Fruit fly (Drosophila melanogaster) whole organism, embryonic: ENCODE data around the gene Sec15.

Source experiments
- Bgb ChIP-seq: fragments of 200-800 bp; sonication (Bioruptor generic); IDR thresholded peaks from 2 replicates; pipeline ENCODE4 v1.3.6; 2022; ENCODE audit warnings: missing biosample characterization, missing genetic modification characterization; ENCODE audit not compliant: partially characterized antibody
- Blimp-1 ChIP-seq: fragments of 200-800 bp; sonication (Bioruptor generic); optimal IDR thresholded peaks from 3 replicates; lab custom pipeline; 2018; ENCODE audit warnings: missing biosample characterization, missing genetic modification characterization, mild to moderate bottlenecking, moderate library complexity, missing genetic modification reagents
- CG10209 ChIP-seq: fragments of 200-800 bp; sonication (Bioruptor generic); optimal IDR thresholded peaks from 3 replicates; lab custom pipeline; 2017; ENCODE audit warnings: missing biosample characterization, mild to moderate bottlenecking, missing genetic modification characterization, missing genetic modification reagents
- CG10274 ChIP-seq: fragments of 200-800 bp; sonication (Bioruptor generic); optimal IDR thresholded peaks from 3 replicates; lab custom pipeline; 2017; ENCODE audit warnings: missing biosample characterization, mild to moderate bottlenecking, missing genetic modification characterization
- CG10321 ChIP-seq: fragments of 200-800 bp; sonication (Bioruptor generic); IDR thresholded peaks from 2 replicates; pipeline ENCODE4 v1.3.6; 2022; ENCODE audit warnings: missing biosample characterization, missing genetic modification characterization
- CG10431 ChIP-seq: fragments of 200-800 bp; sonication (Bioruptor generic); optimal IDR thresholded peaks from 3 replicates; lab custom pipeline; 2018; ENCODE audit warnings: missing biosample characterization, mild to moderate bottlenecking, missing genetic modification characterization
- CG10565 ChIP-seq: fragments of 200-800 bp; sonication (Bioruptor generic); optimal IDR thresholded peaks from 3 replicates; lab custom pipeline; 2016; ENCODE audit warnings: missing biosample characterization, mild to moderate bottlenecking, missing genetic modification characterization
- CG11696 ChIP-seq: fragments of 200-800 bp; sonication (Bioruptor generic); IDR thresholded peaks from 2 replicates; pipeline ENCODE4 v1.3.6; 2022; ENCODE audit warnings: missing biosample characterization, missing genetic modification characterization
- CG12942 ChIP-seq: fragments of 200-800 bp; sonication (Bioruptor generic); optimal IDR thresholded peaks from 3 replicates; lab custom pipeline; 2016; ENCODE audit warnings: missing biosample characterization, missing genetic modification characterization
- CG13287 ChIP-seq: fragments of 200-800 bp; sonication (Bioruptor generic); IDR thresholded peaks from 2 replicates; pipeline ENCODE4 v1.3.6; 2022; ENCODE audit warnings: missing biosample characterization, missing genetic modification characterization; ENCODE audit not compliant: partially characterized antibody
- CG13775 ChIP-seq: fragments of 200-800 bp; sonication (Bioruptor generic); optimal IDR thresholded peaks from 3 replicates; lab custom pipeline; 2017; ENCODE audit warnings: missing biosample characterization, mild to moderate bottlenecking, missing genetic modification characterization
- CG14050 ChIP-seq: fragments of 200-800 bp; sonication (Bioruptor generic); IDR thresholded peaks from 3 replicates; pipeline ENCODE4 v1.3.6; 2022; ENCODE audit warnings: missing biosample characterization, missing genetic modification characterization
- CG17361 ChIP-seq: fragments of 200-800 bp; sonication (Bioruptor generic); IDR thresholded peaks from 3 replicates; pipeline ENCODE4 v1.3.6; 2022; ENCODE audit warnings: missing biosample characterization, missing genetic modification characterization
- CG17829 ChIP-seq: fragments of 200-800 bp; optimal IDR thresholded peaks from 2 replicates; lab custom pipeline; 2019; ENCODE audit warnings: missing biosample characterization, mild to moderate bottlenecking, missing genetic modification characterization, moderate library complexity
- CG32532 ChIP-seq: fragments of 200-800 bp; sonication (Bioruptor generic); IDR thresholded peaks from 2 replicates; pipeline ENCODE4 v1.3.6; 2022; ENCODE audit warnings: missing biosample characterization, missing genetic modification characterization
- CG34376 ChIP-seq: fragments of 200-800 bp; sonication (Bioruptor generic); optimal IDR thresholded peaks from 2 replicates; lab custom pipeline; 2018; ENCODE audit warnings: missing biosample characterization, mild to moderate bottlenecking, missing genetic modification characterization
- CG6175 ChIP-seq: fragments of 200-800 bp; sonication (Bioruptor generic); IDR thresholded peaks from 3 replicates; pipeline ENCODE4 v1.3.6; 2022; ENCODE audit warnings: missing biosample characterization, missing genetic modification characterization
- CG6765 ChIP-seq: fragments of 200-800 bp; sonication (Bioruptor generic); optimal IDR thresholded peaks from 3 replicates; lab custom pipeline; 2017; ENCODE audit warnings: missing biosample characterization, mild to moderate bottlenecking, missing genetic modification characterization
- CG6791 ChIP-seq: fragments of 200-800 bp; sonication (Bioruptor generic); IDR thresholded peaks from 3 replicates; pipeline ENCODE4 v1.3.6; 2022; ENCODE audit warnings: missing biosample characterization, missing genetic modification characterization; ENCODE audit not compliant: partially characterized antibody
- CG6854 ChIP-seq: fragments of 200-800 bp; sonication (Bioruptor generic); optimal IDR thresholded peaks from 3 replicates; lab custom pipeline; 2017; ENCODE audit warnings: missing biosample characterization, mild to moderate bottlenecking, missing genetic modification characterization
- CG7839 ChIP-seq: fragments of 200-800 bp; sonication (Bioruptor generic); optimal IDR thresholded peaks from 3 replicates; lab custom pipeline; 2018; ENCODE audit warnings: missing biosample characterization, mild to moderate bottlenecking, missing genetic modification characterization, moderate library complexity
- CG8765 ChIP-seq: fragments of 200-800 bp; sonication (Bioruptor generic); IDR thresholded peaks from 2 replicates; pipeline ENCODE4 v1.3.6; 2022; ENCODE audit warnings: missing biosample characterization, missing genetic modification characterization
- CG9876 ChIP-seq: fragments of 200-800 bp; sonication (Bioruptor generic); optimal IDR thresholded peaks from 2 replicates; lab custom pipeline; 2016; ENCODE audit warnings: missing biosample characterization, missing genetic modification characterization
- CrebB ChIP-seq: fragments of 200-800 bp; sonication (Bioruptor generic); optimal IDR thresholded peaks from 3 replicates; lab custom pipeline; 2018; ENCODE audit warnings: missing biosample characterization, mild to moderate bottlenecking, missing genetic modification characterization
- Dek ChIP-seq: fragments of 200-800 bp; sonication (Bioruptor generic); optimal IDR thresholded peaks from 3 replicates; lab custom pipeline; 2019; ENCODE audit warnings: missing biosample characterization, mild to moderate bottlenecking, missing genetic modification characterization, moderate library complexity
- Doc2 ChIP-seq: fragments of 200-800 bp; sonication (Bioruptor generic); IDR thresholded peaks from 2 replicates; pipeline ENCODE4 v1.3.6; 2022; ENCODE audit warnings: missing biosample characterization, missing genetic modification characterization
- Drgx ChIP-seq: fragments of 200-800 bp; sonication (Bioruptor generic); IDR thresholded peaks from 2 replicates; pipeline ENCODE4 v1.3.6; 2022; ENCODE audit warnings: missing biosample characterization, missing genetic modification characterization
- HLHmδ ChIP-seq: fragments of 200-800 bp; sonication (Bioruptor generic); optimal IDR thresholded peaks from 2 replicates; lab custom pipeline; 2018; ENCODE audit warnings: missing biosample characterization, mild to moderate bottlenecking, missing genetic modification characterization, moderate library complexity
- HmgD ChIP-seq: fragments of 200-800 bp; sonication (Bioruptor generic); optimal IDR thresholded peaks from 3 replicates; lab custom pipeline; 2016; ENCODE audit warnings: missing biosample characterization, missing genetic modification characterization
- Hr51 ChIP-seq, 2 experiments: fragments of 200-800 bp; sonication (Bioruptor generic); optimal IDR thresholded peaks; 2 replicates in 1 of 2; 3 replicates in 1 of 2; lab custom pipeline; 2016 to 2018; ENCODE audit warnings: missing biosample characterization in 2 of 2, missing genetic modification characterization in 2 of 2, mild to moderate bottlenecking in 1 of 2, moderate library complexity in 1 of 2
- Hr78 ChIP-seq, 2 experiments: fragments of 200-800 bp in 1 of 2; fragments of >200 bp in 1 of 2; sonication (Bioruptor generic) in 1 of 2; optimal IDR thresholded peaks; 2 replicates each; lab custom pipeline; 2017 to 2019; ENCODE audit warnings: missing biosample characterization in 2 of 2, missing genetic modification characterization in 2 of 2, mild to moderate bottlenecking in 1 of 2, moderate library complexity in 1 of 2
- Kr ChIP-seq: fragments of 200-800 bp; sonication (Bioruptor generic); optimal IDR thresholded peaks from 2 replicates; lab custom pipeline; 2017; ENCODE audit warnings: missing biosample characterization, mild to moderate bottlenecking, missing genetic modification characterization
- Lpt ChIP-seq: fragments of >200 bp; optimal IDR thresholded peaks from 2 replicates; lab custom pipeline; 2018; ENCODE audit warnings: missing biosample characterization, missing genetic modification characterization
- MTF-1 ChIP-seq: fragments of 200-800 bp; sonication (Bioruptor generic); optimal IDR thresholded peaks from 2 replicates; lab custom pipeline; 2018; ENCODE audit warnings: missing biosample characterization, mild to moderate bottlenecking, missing genetic modification characterization, borderline replicate concordance
- Rfx ChIP-seq: fragments of 200-800 bp; sonication (Bioruptor generic); IDR thresholded peaks from 2 replicates; pipeline ENCODE4 v1.3.6; 2022; ENCODE audit warnings: missing biosample characterization, missing genetic modification characterization
- Rx ChIP-seq: fragments of 200-800 bp; sonication (Bioruptor generic); IDR thresholded peaks from 2 replicates; pipeline ENCODE4 v1.3.6; 2022; ENCODE audit warnings: missing biosample characterization, missing genetic modification characterization
- Six4 ChIP-seq: fragments of 200-800 bp; sonication (Bioruptor generic); optimal IDR thresholded peaks from 2 replicates; lab custom pipeline; 2016; ENCODE audit warnings: missing biosample characterization, missing genetic modification characterization
- Sry-β ChIP-seq: fragments of 200-800 bp; sonication (Bioruptor generic); optimal IDR thresholded peaks from 2 replicates; lab custom pipeline; 2018; ENCODE audit warnings: missing biosample characterization, mild to moderate bottlenecking, missing genetic modification characterization, moderate library complexity
- Tbp ChIP-seq: fragments of >200 bp; optimal IDR thresholded peaks from 2 replicates; lab custom pipeline; 2018; ENCODE audit warnings: missing biosample characterization, missing genetic modification characterization
- ato ChIP-seq: fragments of 200-800 bp; sonication (Bioruptor generic); IDR thresholded peaks from 2 replicates; pipeline ENCODE4 v1.3.6; 2022; ENCODE audit warnings: missing biosample characterization, missing genetic modification characterization; ENCODE audit not compliant: partially characterized antibody
- danr ChIP-seq: fragments of 200-800 bp; sonication (Bioruptor generic); IDR thresholded peaks from 2 replicates; pipeline ENCODE4 v1.3.6; 2022; ENCODE audit warnings: missing biosample characterization, missing genetic modification characterization
- emc ChIP-seq: fragments of 200-800 bp; sonication (Bioruptor generic); optimal IDR thresholded peaks from 2 replicates; lab custom pipeline; 2016; ENCODE audit warnings: missing biosample characterization, missing genetic modification characterization
- lilli ChIP-seq: fragments of 200-800 bp; sonication (Bioruptor generic); optimal IDR thresholded peaks from 3 replicates; lab custom pipeline; 2016; ENCODE audit warnings: missing biosample characterization, missing genetic modification characterization
- luna ChIP-seq: fragments of 200-800 bp; sonication (Bioruptor generic); optimal IDR thresholded peaks from 2 replicates; lab custom pipeline; 2016; ENCODE audit warnings: missing biosample characterization, missing genetic modification characterization
- psq ChIP-seq: fragments of 200-800 bp; sonication (Bioruptor generic); optimal IDR thresholded peaks from 2 replicates; lab custom pipeline; 2017; ENCODE audit warnings: missing biosample characterization, missing genetic modification characterization
- seq ChIP-seq: fragments of 200-800 bp; sonication (Bioruptor generic); IDR thresholded peaks from 2 replicates; pipeline ENCODE4 v1.3.6; 2022; ENCODE audit warnings: missing biosample characterization, missing genetic modification characterization
- ssp ChIP-seq: fragments of 200-800 bp; sonication (Bioruptor generic); IDR thresholded peaks from 2 replicates; pipeline ENCODE4 v1.3.6; 2022; ENCODE audit warnings: missing biosample characterization, missing genetic modification characterization
- toy ChIP-seq: fragments of 200-800 bp; sonication (Bioruptor generic); IDR thresholded peaks from 2 replicates; pipeline ENCODE4 v1.3.6; 2022; ENCODE audit warnings: missing biosample characterization, missing genetic modification characterization
- vfl ChIP-seq: fragments of 200-800 bp; sonication (Bioruptor generic); optimal IDR thresholded peaks from 2 replicates; lab custom pipeline; 2016; ENCODE audit warnings: missing biosample characterization, missing genetic modification characterization

Gene Sec15

DNA sequence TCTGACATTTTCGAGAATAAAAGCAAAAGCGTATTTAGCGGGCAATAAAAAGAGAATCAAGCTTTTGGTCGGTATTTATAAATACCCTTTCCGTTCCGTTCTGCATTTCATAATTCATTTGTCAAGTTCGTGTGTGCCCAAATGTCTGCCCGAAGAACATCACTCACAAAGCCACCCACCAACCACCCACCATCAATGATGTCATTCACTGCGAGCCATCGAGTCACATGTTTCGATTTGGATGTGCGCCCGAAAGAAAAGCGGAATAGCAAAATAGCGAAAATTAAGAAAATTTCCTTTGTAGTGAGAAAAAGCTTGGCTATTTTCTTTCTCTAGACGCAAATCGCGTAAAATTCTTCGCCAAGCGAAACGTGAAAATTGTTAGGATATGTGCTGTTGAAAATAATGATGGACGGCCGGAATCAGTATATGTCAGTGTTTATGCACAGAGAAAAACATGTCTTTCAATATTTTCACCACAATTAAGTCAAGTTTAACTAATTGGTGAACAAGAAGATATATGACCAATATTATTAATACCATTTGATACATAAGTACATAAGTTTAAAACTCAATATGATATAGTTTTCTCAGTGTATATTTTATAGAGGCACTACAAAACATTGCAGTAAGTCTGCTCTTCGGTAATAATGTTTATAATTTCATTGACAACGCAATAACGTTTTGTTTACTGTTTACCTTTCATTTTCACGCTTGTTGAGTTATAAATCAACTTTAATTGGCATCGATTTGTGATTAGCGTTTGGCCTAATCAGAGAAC is 43.5 kb upstream of the Sec15 start (continued):
- TF ChIP-seq CG10431 (GFP tag; lab: Kevin White, UChicago) (no peak), CG17361 (peak; percentile 58; the same call in 2 of the 3 replicates), CG6765 (peak; percentile 32), ssp (GFP tag; lab: Robert Waterston, UW) (peak; percentile 43), Tbp (GFP tag; lab: Kevin White, UChicago) (no peak), CG7839 (peak; percentile 62), psq (GFP tag; lab: Kevin White, UChicago) (no peak), CG34376 (GFP tag; lab: Kevin White, UChicago) (no peak), CG17829 (tag; lab: Kevin White, UChicago) (peak; percentile 46), Doc2 (no peak), Hr78 (GFP tag; optimal IDR thresholded peaks at IDR 0.05; lab: Kevin White, UChicago) (no peak), Rx (no peak), CG10565 (GFP tag; lab: Kevin White, UChicago) (no peak), CrebB (peak; percentile 4), CG9876 (GFP tag; lab: Kevin White, UChicago) (no peak), CG13775 (GFP tag; lab: Kevin White, UChicago) (no peak), CG6791 (GFP tag; lab: Robert Waterston, UW) (no peak), Six4 (GFP tag; lab: Kevin White, UChicago) (peak; percentile 37), danr (GFP tag; lab: Robert Waterston, UW) (no peak), Rfx (GFP tag; lab: Robert Waterston, UW) (peak; percentile 75), Blimp-1 (GFP tag; lab: Kevin White, UChicago) (peak; percentile 38), CG10209 (GFP tag; lab: Kevin White, UChicago) (peak; percentile 51), Sry-β (no peak), CG32532 (GFP tag; lab: Robert Waterston, UW) (peak; percentile 83), CG11696 (GFP tag; lab: Robert Waterston, UW) (peak; percentile 54; the same call in 1 of the 2 replicates), seq (GFP tag; lab: Robert Waterston, UW) (peak; percentile 65), CG6175 (GFP tag; lab: Robert Waterston, UW) (no peak), Bgb (no peak), ato (GFP tag; lab: Robert Waterston, UW) (no peak), Hr51 (GFP tag; optimal IDR thresholded peaks at IDR 0.05; lab: Kevin White, UChicago) (peak in 1 of 2 experiments; percentile 80), CG8765 (GFP tag; lab: Robert Waterston, UW) (no peak), toy (GFP tag; lab: Robert Waterston, UW) (no peak), CG6854 (GFP tag; lab: Kevin White, UChicago) (peak; percentile 14), HLHmδ (GFP tag; lab: Kevin White, UChicago) (no peak), Drgx (peak; percentile 58), Lpt (GFP tag; lab: Kevin White, UChicago) (no peak), CG12942 (GFP tag; lab: Kevin White, UChicago) (peak; percentile 33), CG14050 (GFP tag; lab: Robert Waterston, UW) (0 out of 3 replicates have a peak, but pooled peaks have one; percentile 15), vfl (GFP tag; lab: Kevin White, UChicago) (no peak), lilli (GFP tag; lab: Kevin White, UChicago) (peak; percentile 55), Dek (tag; lab: Kevin White, UChicago) (peak; percentile 42), MTF-1 (GFP tag; lab: Kevin White, UChicago) (no peak), emc (GFP tag; lab: Kevin White, UChicago) (no peak), HmgD (no peak), Kr (GFP tag; lab: Kevin White, UChicago) (no peak), CG13287 (no peak), CG10274 (GFP tag; lab: Kevin White, UChicago) (no peak), CG10321 (peak; percentile 36; the same call in 1 of the 2 replicates), luna (GFP tag; lab: Kevin White, UChicago) (no peak)
